Worm (Caenorhabditis elegans): ENCODE results near the gene slc-17.5.

slc-17.5 gene

ce11 chrV:8247311-8248105 is 37.2 kb downstream of the slc-17.5 start:
- TF ChIP-seq nhr-11 (tag; optimal IDR thresholded peaks at IDR 0.05) (no peak), snpc-4 (tag; optimal IDR thresholded peaks at IDR 0.05) (peak; percentile 99), unc-39 (tag; optimal IDR thresholded peaks at IDR 0.05) (no peak), ztf-4 (tag; optimal IDR thresholded peaks at IDR 0.05) (peak; percentile 20), unc-62 (GFP tag; optimal IDR thresholded peaks at IDR 0.05) (peak; percentile 10), ceh-82 (tag; optimal IDR thresholded peaks at IDR 0.05) (peak; percentile 17), nhr-25 (tag; optimal IDR thresholded peaks at IDR 0.05) (peak; percentile 62), elt-2 (tag; optimal IDR thresholded peaks at IDR 0.05) (peak; percentile 66), fos-1 (tag; optimal IDR thresholded peaks at IDR 0.05) (peak; percentile 48), aly-2 (tag; optimal IDR thresholded peaks at IDR 0.05) (no peak), eor-1 (tag; optimal IDR thresholded peaks at IDR 0.05) (no peak), lsy-12 (tag; optimal IDR thresholded peaks at IDR 0.05) (peak; percentile 53), pha-4 (tag; optimal IDR thresholded peaks at IDR 0.05) (peak; percentile 20), tbx-2 (tag; optimal IDR thresholded peaks at IDR 0.05) (peak; percentile 14), nhr-237 (tag; optimal IDR thresholded peaks at IDR 0.05) (no peak), nhr-77 (tag; optimal IDR thresholded peaks at IDR 0.05) (peak; percentile 78), elt-3 (tag; optimal IDR thresholded peaks at IDR 0.05) (peak in 1 of 3 experiments; percentile 68), jun-1 (tag; optimal IDR thresholded peaks at IDR 0.05) (peak; percentile 25), mdl-1 (tag; optimal IDR thresholded peaks at IDR 0.05) (no peak), R02D3.7 (tag; optimal IDR thresholded peaks at IDR 0.05) (peak; percentile 57), fkh-10 (GFP tag; optimal IDR thresholded peaks at IDR 0.05) (no peak), ama-1 (optimal IDR thresholded peaks at IDR 0.05) (peak; percentile 95), nhr-43 (tag; optimal IDR thresholded peaks at IDR 0.05; ENCODE audit: poor library complexity, severe bottlenecking) (peak; percentile 88), mml-1 (tag; optimal IDR thresholded peaks at IDR 0.05) (no peak), pqm-1 (tag; optimal IDR thresholded peaks at IDR 0.05) (peak; percentile 82), ceh-9 (tag; optimal IDR thresholded peaks at IDR 0.05) (no peak), lin-15B (tag; optimal IDR thresholded peaks at IDR 0.05) (peak; percentile 53), ceh-28 (tag; optimal IDR thresholded peaks at IDR 0.05) (peak; percentile 69), nfya-1 (tag; optimal IDR thresholded peaks at IDR 0.05; ENCODE audit: insufficient read depth) (peak; percentile 69), nhr-23 (tag; optimal IDR thresholded peaks at IDR 0.05) (peak; percentile 85), egl-27 (tag; optimal IDR thresholded peaks at IDR 0.05) (peak; percentile 11), nhr-12 (tag; optimal IDR thresholded peaks at IDR 0.05) (no peak), zag-1 (tag; optimal IDR thresholded peaks at IDR 0.05) (no peak), lin-39 (tag; optimal IDR thresholded peaks at IDR 0.05) (no peak), skn-1 (tag; optimal IDR thresholded peaks at IDR 0.05) (no peak), ZK546.5 (tag; optimal IDR thresholded peaks at IDR 0.05) (no peak)

ce11 chrV:8245457-8245856 is 39.2 kb downstream of the slc-17.5 start, which contains the start of gene C16D9.5:
Gene C16D9.5 (minus strand): TSS chrV:8245557.
- TF ChIP-seq egl-5 (tag; optimal IDR thresholded peaks at IDR 0.05): no peak
- no peak for TF ChIP-seq elt-3 (tag; optimal IDR thresholded peaks at IDR 0.05)
- no peak for TF ChIP-seq aly-2 (tag; optimal IDR thresholded peaks at IDR 0.05)
- no peak for TF ChIP-seq lsy-12 (tag; optimal IDR thresholded peaks at IDR 0.05)
- TF ChIP-seq nfya-1 (tag; optimal IDR thresholded peaks at IDR 0.05; ENCODE audit: insufficient read depth): no peak
- no peak for TF ChIP-seq hmg-11 (tag; optimal IDR thresholded peaks at IDR 0.05)
- TF ChIP-seq ZK546.5 (tag; optimal IDR thresholded peaks at IDR 0.05): no peak
- TF ChIP-seq nhr-25 (tag; optimal IDR thresholded peaks at IDR 0.05): no peak

ce11 chrV:8243201-8243600 is 41.5 kb downstream of the slc-17.5 start:
- TF ChIP-seq fkh-10 (GFP tag; optimal IDR thresholded peaks at IDR 0.05): no peak
- TF ChIP-seq pqm-1 (tag; optimal IDR thresholded peaks at IDR 0.05): peak; percentile 38
- peak; percentile 63 for TF ChIP-seq elt-2 (tag; optimal IDR thresholded peaks at IDR 0.05)

Data from whole organism, L3 larva.